Fruit fly (Drosophila melanogaster): ENCODE measurements around the gene CG10576.

Gene CG10576

dm6 chr3L:5764922-5765843, at the start of gene CG10576:
CG10576 (minus strand) TSS chr3L:5765702.
- TF ChIP-seq h (GFP tag; optimal IDR thresholded peaks at IDR 0.05): no peak
- no peak for TF ChIP-seq jim (GFP tag; optimal IDR thresholded peaks at IDR 0.05)
- no peak for TF ChIP-seq brk (GFP tag; optimal IDR thresholded peaks at IDR 0.05)
- no peak for TF ChIP-seq N (GFP tag; optimal IDR thresholded peaks at IDR 0.05)
- no peak for TF ChIP-seq sv (GFP tag; optimal IDR thresholded peaks at IDR 0.05)
- no peak for TF ChIP-seq br (GFP tag; optimal IDR thresholded peaks at IDR 0.05)
- TF ChIP-seq Mio (GFP tag; optimal IDR thresholded peaks at IDR 0.05): no peak
- no peak for TF ChIP-seq HLH106 (tag; optimal IDR thresholded peaks at IDR 0.05)
- peak; percentile 79 for TF ChIP-seq Myc (optimal IDR thresholded peaks at IDR 0.05)
- TF ChIP-seq psq (GFP tag; optimal IDR thresholded peaks at IDR 0.05): peak; percentile 40
- TF ChIP-seq woc (GFP tag; optimal IDR thresholded peaks at IDR 0.05): no peak
- no peak for TF ChIP-seq Abd-B (GFP tag; optimal IDR thresholded peaks at IDR 0.05)
- no peak for TF ChIP-seq ey (GFP tag; optimal IDR thresholded peaks at IDR 0.05)
- TF ChIP-seq Sp1 (GFP tag; optimal IDR thresholded peaks at IDR 0.05): no peak
- TF ChIP-seq foxo (GFP tag; optimal IDR thresholded peaks at IDR 0.05): no peak
- TF ChIP-seq Hr78 (GFP tag; optimal IDR thresholded peaks at IDR 0.05): no peak

dm6 chr3L:5813016-5813415, 47.5 kb upstream of the CG10576 start, which contains the start of gene mad2:
mad2 (minus strand) TSS chr3L:5813093.
- TF ChIP-seq Vsx2 (GFP tag; optimal IDR thresholded peaks at IDR 0.05; ENCODE audit: partially characterized antibody) (no peak), CG9705 (GFP tag; optimal IDR thresholded peaks at IDR 0.05) (no peak)

dm6 chr3L:5810633-5811341, 45.3 kb upstream of the CG10576 start, which contains the start of the genes S6k and kri:
S6k (minus strand) TSS chr3L:5810931.
kri (plus strand) TSS chr3L:5810973.
- TF ChIP-seq CG32264 (GFP tag; optimal IDR thresholded peaks at IDR 0.05) (no peak), Rel (GFP tag; optimal IDR thresholded peaks at IDR 0.05) (no peak), Rel (tag; optimal IDR thresholded peaks at IDR 0.05) (peak; percentile 57), HLH106 (tag; optimal IDR thresholded peaks at IDR 0.05) (no peak), Dfd (GFP tag; optimal IDR thresholded peaks at IDR 0.05) (no peak), woc (GFP tag; optimal IDR thresholded peaks at IDR 0.05) (no peak), br (GFP tag; optimal IDR thresholded peaks at IDR 0.05) (no peak), usp (GFP tag; optimal IDR thresholded peaks at IDR 0.05) (no peak), Hnf4 (GFP tag; optimal IDR thresholded peaks at IDR 0.05) (peak; percentile 57), h (GFP tag; optimal IDR thresholded peaks at IDR 0.05) (peak; percentile 86), Jra (GFP tag; optimal IDR thresholded peaks at IDR 0.05) (no peak), Abd-B (GFP tag; optimal IDR thresholded peaks at IDR 0.05) (no peak), dmrt93B (GFP tag; optimal IDR thresholded peaks at IDR 0.05) (no peak), psq (GFP tag; optimal IDR thresholded peaks at IDR 0.05) (no peak), ey (GFP tag; optimal IDR thresholded peaks at IDR 0.05) (peak; percentile 23), foxo (GFP tag; optimal IDR thresholded peaks at IDR 0.05) (peak in 1 of 2 experiments; percentile 15), rgr (GFP tag; optimal IDR thresholded peaks at IDR 0.05) (no peak), tai (GFP tag; optimal IDR thresholded peaks at IDR 0.05) (no peak), OdsH (GFP tag; optimal IDR thresholded peaks at IDR 0.05) (no peak), dl (GFP tag; optimal IDR thresholded peaks at IDR 0.05; ENCODE audit: insufficient read depth in 1 of 2, partially characterized antibody in 2 of 2) (no peak), Dif (GFP tag; optimal IDR thresholded peaks at IDR 0.05; ENCODE audit: partially characterized antibody) (no peak), N (GFP tag; optimal IDR thresholded peaks at IDR 0.05) (no peak), Myc (optimal IDR thresholded peaks at IDR 0.05) (peak; percentile 22), sage (GFP tag; optimal IDR thresholded peaks at IDR 0.05) (no peak), GATAd (GFP tag; optimal IDR thresholded peaks at IDR 0.05) (no peak), dsf (GFP tag; optimal IDR thresholded peaks at IDR 0.05; ENCODE audit: borderline replicate concordance) (no peak), fru (GFP tag; optimal IDR thresholded peaks at IDR 0.05) (peak; percentile 44), Sp1 (GFP tag; optimal IDR thresholded peaks at IDR 0.05) (peak; percentile 40), Mio (GFP tag; optimal IDR thresholded peaks at IDR 0.05) (no peak), Hr83 (GFP tag; optimal IDR thresholded peaks at IDR 0.05; ENCODE audit: poor library complexity, severe bottlenecking) (peak; percentile 88), Vsx2 (GFP tag; optimal IDR thresholded peaks at IDR 0.05; ENCODE audit: partially characterized antibody) (no peak), sv (GFP tag; optimal IDR thresholded peaks at IDR 0.05) (no peak), Hr78 (GFP tag; optimal IDR thresholded peaks at IDR 0.05) (no peak), CrebA (GFP tag; optimal IDR thresholded peaks at IDR 0.05; ENCODE audit: borderline replicate concordance) (no peak), pan (optimal IDR thresholded peaks at IDR 0.05) (no peak), jim (GFP tag; optimal IDR thresholded peaks at IDR 0.05) (peak; percentile 28)
